Fruit fly (Drosophila melanogaster) whole organism, prepupa: ENCODE results near the gene Clamp.

Source experiments
- Blimp-1 ChIP-seq: fragments of 200-800 bp; sonication (Bioruptor generic); optimal IDR thresholded peaks from 3 replicates; lab custom pipeline; 2017; ENCODE audit warnings: missing biosample characterization, missing genetic modification characterization, mild to moderate bottlenecking, moderate library complexity, missing genetic modification reagents
- CG10631 ChIP-seq: fragments of 200-800 bp; sonication (Bioruptor generic); optimal IDR thresholded peaks from 2 replicates; lab custom pipeline; 2016; ENCODE audit warnings: missing biosample characterization, missing genetic modification characterization
- CG10669 ChIP-seq: fragments of 200-800 bp; sonication (Bioruptor generic); optimal IDR thresholded peaks from 3 replicates; lab custom pipeline; 2018; ENCODE audit warnings: missing biosample characterization, mild to moderate bottlenecking, missing genetic modification characterization, moderate library complexity
- CG11294 ChIP-seq: fragments of 200-800 bp; sonication (Bioruptor generic); IDR thresholded peaks from 2 replicates; pipeline ENCODE4 v1.3.6; 2022; ENCODE audit warnings: missing biosample characterization, missing genetic modification characterization
- CG11762 ChIP-seq: fragments of 200-800 bp; sonication (Bioruptor generic); optimal IDR thresholded peaks from 3 replicates; lab custom pipeline; 2016; ENCODE audit warnings: missing biosample characterization, missing genetic modification characterization; ENCODE audit not compliant: insufficient read depth
- CG11902 ChIP-seq: fragments of 200-800 bp; sonication (Bioruptor generic); optimal IDR thresholded peaks from 3 replicates; lab custom pipeline; 2016; ENCODE audit warnings: missing biosample characterization, missing genetic modification characterization
- CG1621 ChIP-seq: fragments of 200-800 bp; sonication (Bioruptor generic); optimal IDR thresholded peaks from 3 replicates; lab custom pipeline; 2018; ENCODE audit warnings: missing biosample characterization, mild to moderate bottlenecking, missing genetic modification characterization
- CG3032 ChIP-seq: fragments of 200-800 bp; optimal IDR thresholded peaks from 2 replicates; lab custom pipeline; 2019; ENCODE audit warnings: missing biosample characterization, mild to moderate bottlenecking, missing genetic modification characterization, moderate library complexity
- CG31627 ChIP-seq: fragments of 200-800 bp; sonication (Bioruptor generic); optimal IDR thresholded peaks from 3 replicates; lab custom pipeline; 2016; ENCODE audit warnings: missing biosample characterization, missing genetic modification characterization
- CG32006 ChIP-seq: fragments of 200-800 bp; sonication (Bioruptor generic); optimal IDR thresholded peaks from 3 replicates; lab custom pipeline; 2017; ENCODE audit warnings: missing biosample characterization, mild to moderate bottlenecking, missing genetic modification characterization
- CG34406 ChIP-seq: fragments of 200-800 bp; sonication (Bioruptor generic); optimal IDR thresholded peaks from 3 replicates; lab custom pipeline; 2016; ENCODE audit warnings: missing biosample characterization, missing genetic modification characterization
- CG4318 ChIP-seq: fragments of 200-800 bp; sonication (Bioruptor generic); optimal IDR thresholded peaks from 3 replicates; lab custom pipeline; 2017; ENCODE audit warnings: missing biosample characterization, mild to moderate bottlenecking, missing genetic modification characterization
- CG6163 ChIP-seq: fragments of 200-800 bp; sonication (Bioruptor generic); IDR thresholded peaks from 3 replicates; pipeline ENCODE4 v1.3.6; 2022; ENCODE audit warnings: missing biosample characterization, missing genetic modification characterization
- CG6276 ChIP-seq: fragments of 200-800 bp; sonication (Bioruptor generic); optimal IDR thresholded peaks from 2 replicates; lab custom pipeline; 2017; ENCODE audit warnings: missing biosample characterization, mild to moderate bottlenecking, missing genetic modification characterization
- CG6792 ChIP-seq: fragments of 200-800 bp; sonication (Bioruptor generic); optimal IDR thresholded peaks from 3 replicates; lab custom pipeline; 2016; ENCODE audit warnings: missing biosample characterization, missing genetic modification characterization
- CG6808 ChIP-seq: fragments of 200-800 bp; sonication (Bioruptor generic); optimal IDR thresholded peaks from 3 replicates; lab custom pipeline; 2017; ENCODE audit warnings: missing biosample characterization, missing genetic modification characterization, mild to moderate bottlenecking, moderate library complexity, missing genetic modification reagents
- CG6854 ChIP-seq: fragments of 200-800 bp; sonication (Bioruptor generic); optimal IDR thresholded peaks from 2 replicates; lab custom pipeline; 2017; ENCODE audit warnings: missing biosample characterization, mild to moderate bottlenecking, missing genetic modification characterization
- CG8119 ChIP-seq: fragments of 200-800 bp; sonication (Bioruptor generic); IDR thresholded peaks from 3 replicates; pipeline ENCODE4 v1.3.6; 2022; ENCODE audit warnings: missing biosample characterization, missing genetic modification characterization
- CG8319 ChIP-seq: fragments of 200-800 bp; sonication (Bioruptor generic); optimal IDR thresholded peaks from 3 replicates; lab custom pipeline; 2016; ENCODE audit warnings: missing biosample characterization, missing genetic modification characterization
- CG8632 ChIP-seq: fragments of 200-800 bp; sonication (Bioruptor generic); optimal IDR thresholded peaks from 3 replicates; lab custom pipeline; 2016; ENCODE audit warnings: missing biosample characterization, missing genetic modification characterization
- CG9139 ChIP-seq: fragments of 200-800 bp; sonication (Bioruptor generic); optimal IDR thresholded peaks from 3 replicates; lab custom pipeline; 2017; ENCODE audit warnings: missing biosample characterization, mild to moderate bottlenecking, missing genetic modification characterization
- Eip75B ChIP-seq: fragments of 200-800 bp; sonication (Bioruptor generic); optimal IDR thresholded peaks from 3 replicates; lab custom pipeline; 2016; ENCODE audit warnings: missing biosample characterization, missing genetic modification characterization
- Ets21C ChIP-seq: fragments of 200-800 bp; sonication (Bioruptor generic); optimal IDR thresholded peaks from 3 replicates; lab custom pipeline; 2016; ENCODE audit warnings: missing biosample characterization, missing genetic modification characterization
- Ets96B ChIP-seq: fragments of 200-800 bp; optimal IDR thresholded peaks from 2 replicates; lab custom pipeline; 2019; ENCODE audit warnings: missing biosample characterization, mild to moderate bottlenecking, missing genetic modification characterization, moderate library complexity
- Gug ChIP-seq: fragments of 200-800 bp; sonication (Bioruptor generic); IDR thresholded peaks from 2 replicates; pipeline ENCODE4 v1.3.6; 2022; ENCODE audit warnings: missing biosample characterization, missing genetic modification characterization
- Hr38 ChIP-seq: sonication (Bioruptor generic); optimal IDR thresholded peaks from 2 replicates; lab custom pipeline; 2016; ENCODE audit warnings: missing biosample characterization, missing genetic modification characterization
- Hr39 ChIP-seq: fragments of 200-800 bp; sonication (Bioruptor generic); optimal IDR thresholded peaks from 2 replicates; lab custom pipeline; 2016; ENCODE audit warnings: missing biosample characterization, missing genetic modification characterization
- Hr4 ChIP-seq: fragments of 200-800 bp; sonication (Bioruptor generic); optimal IDR thresholded peaks from 3 replicates; lab custom pipeline; 2016; ENCODE audit warnings: missing biosample characterization, missing genetic modification characterization
- Met ChIP-seq: fragments of 200-800 bp; sonication (Bioruptor generic); optimal IDR thresholded peaks from 3 replicates; lab custom pipeline; 2016; ENCODE audit warnings: missing biosample characterization, missing genetic modification characterization
- OdsH ChIP-seq: fragments of 200-800 bp; sonication (Bioruptor generic); optimal IDR thresholded peaks from 3 replicates; lab custom pipeline; 2016; ENCODE audit warnings: missing biosample characterization, missing genetic modification characterization
- Smox ChIP-seq: fragments of 200-800 bp; sonication (Bioruptor generic); optimal IDR thresholded peaks from 3 replicates; lab custom pipeline; 2016; ENCODE audit warnings: missing biosample characterization, missing genetic modification characterization
- Sox102F ChIP-seq: fragments of 200-800 bp; sonication (Bioruptor generic); optimal IDR thresholded peaks from 2 replicates; lab custom pipeline; 2016; ENCODE audit warnings: missing biosample characterization, mild to moderate bottlenecking, missing genetic modification characterization
- Sox14 ChIP-seq: fragments of 200-800 bp; sonication (Bioruptor generic); optimal IDR thresholded peaks from 3 replicates; lab custom pipeline; 2016; ENCODE audit warnings: missing biosample characterization, missing genetic modification characterization
- Sox15 ChIP-seq: fragments of 200-800 bp; sonication (Bioruptor generic); optimal IDR thresholded peaks from 3 replicates; lab custom pipeline; 2016; ENCODE audit warnings: missing biosample characterization, missing genetic modification characterization
- achi ChIP-seq: fragments of 200-800 bp; sonication (Bioruptor generic); optimal IDR thresholded peaks from 3 replicates; lab custom pipeline; 2016; ENCODE audit warnings: missing biosample characterization, missing genetic modification characterization
- acj6 ChIP-seq: fragments of 200-800 bp; sonication (Bioruptor generic); optimal IDR thresholded peaks from 3 replicates; lab custom pipeline; 2016; ENCODE audit warnings: missing biosample characterization, missing genetic modification characterization
- cyc ChIP-seq: fragments of 200-800 bp; sonication (Bioruptor generic); optimal IDR thresholded peaks from 3 replicates; lab custom pipeline; 2016; ENCODE audit warnings: missing biosample characterization, missing genetic modification characterization
- dac ChIP-seq: fragments of 200-800 bp; sonication (Bioruptor generic); optimal IDR thresholded peaks from 2 replicates; lab custom pipeline; 2017; ENCODE audit warnings: missing biosample characterization, mild to moderate bottlenecking, missing genetic modification characterization
- dsx ChIP-seq: fragments of 200-800 bp; optimal IDR thresholded peaks from 3 replicates; lab custom pipeline; 2019; ENCODE audit warnings: missing biosample characterization, mild to moderate bottlenecking, missing genetic modification characterization, moderate library complexity; ENCODE audit not compliant: poor library complexity, severe bottlenecking
- eg ChIP-seq: fragments of 200-800 bp; sonication (Bioruptor generic); IDR thresholded peaks from 3 replicates; pipeline ENCODE4 v1.3.6; 2022; ENCODE audit warnings: missing biosample characterization, missing genetic modification characterization
- fd59A ChIP-seq: fragments of 200-800 bp; sonication (Bioruptor generic); optimal IDR thresholded peaks from 2 replicates; lab custom pipeline; 2017; ENCODE audit warnings: missing biosample characterization, mild to moderate bottlenecking, missing genetic modification characterization, missing genetic modification reagents
- fd85E ChIP-seq: fragments of 200-800 bp; sonication (Bioruptor generic); optimal IDR thresholded peaks from 3 replicates; lab custom pipeline; 2016; ENCODE audit warnings: missing biosample characterization, missing genetic modification characterization
- fkh ChIP-seq: fragments of 200-800 bp; sonication (Bioruptor generic); optimal IDR thresholded peaks from 3 replicates; lab custom pipeline; 2017; ENCODE audit warnings: missing biosample characterization, mild to moderate bottlenecking, missing genetic modification characterization, moderate library complexity
- lz ChIP-seq: fragments of 200-800 bp; sonication (Bioruptor generic); optimal IDR thresholded peaks from 3 replicates; lab custom pipeline; 2016; ENCODE audit warnings: missing biosample characterization, missing genetic modification characterization
- net ChIP-seq: fragments of 200-800 bp; sonication (Bioruptor generic); optimal IDR thresholded peaks from 3 replicates; lab custom pipeline; 2016; ENCODE audit warnings: missing biosample characterization, missing genetic modification characterization
- pdm3 ChIP-seq: fragments of 200-800 bp; sonication (Bioruptor generic); optimal IDR thresholded peaks from 3 replicates; lab custom pipeline; 2016; ENCODE audit warnings: missing biosample characterization, missing genetic modification characterization
- salr ChIP-seq, 2 experiments: fragments of 200-800 bp; sonication (Bioruptor generic); optimal IDR thresholded peaks; 3 replicates each; lab custom pipeline; 2016 to 2018; ENCODE audit warnings: missing biosample characterization in 2 of 2, missing genetic modification characterization in 2 of 2, mild to moderate bottlenecking in 1 of 2
- spab ChIP-seq: fragments of 200-800 bp; sonication (Bioruptor generic); optimal IDR thresholded peaks from 2 replicates; lab custom pipeline; 2017; ENCODE audit warnings: missing biosample characterization, mild to moderate bottlenecking, missing genetic modification characterization, missing genetic modification reagents
- ss ChIP-seq, 2 experiments: fragments of 200-800 bp; sonication (Bioruptor generic); optimal IDR thresholded peaks; 2 replicates in 1 of 2; 3 replicates in 1 of 2; lab custom pipeline; 2017 to 2018; ENCODE audit warnings: mild to moderate bottlenecking in 2 of 2, missing biosample characterization in 2 of 2, missing genetic modification characterization in 2 of 2, moderate library complexity in 1 of 2
- svp ChIP-seq: fragments of 200-800 bp; sonication (Bioruptor generic); peaks from one replicate; lab custom pipeline; 2016; ENCODE audit warnings: missing biosample characterization, missing genetic modification characterization
- vri ChIP-seq: fragments of 200-800 bp; sonication (Bioruptor generic); optimal IDR thresholded peaks from 3 replicates; lab custom pipeline; 2016; ENCODE audit warnings: missing biosample characterization, mild to moderate bottlenecking, missing genetic modification characterization

Gene Clamp

dm6 chr2L:22129581-22130300, 39.2 kb downstream of the Clamp start, which contains the start of gene CycK:
Gene CycK, minus strand, starts transcription at chr2L:22130142.
- TF ChIP-seq CG4318 (GFP tag; lab: Kevin White, UChicago), result no peak
- TF ChIP-seq Met (GFP tag; lab: Kevin White, UChicago), result no peak
- peak; percentile 18 for TF ChIP-seq lz (GFP tag; lab: Kevin White, UChicago)
- no peak for TF ChIP-seq CG6163 (GFP tag; lab: Robert Waterston, UW)
- TF ChIP-seq CG6854 (GFP tag; lab: Kevin White, UChicago), result no peak
- TF ChIP-seq eg (GFP tag; lab: Robert Waterston, UW), result no peak
- no peak for TF ChIP-seq CG8119
- no peak for TF ChIP-seq net (GFP tag; lab: Kevin White, UChicago)
- TF ChIP-seq Smox (GFP tag; lab: Kevin White, UChicago), result peak; percentile 20
- TF ChIP-seq CG3032 (tag; lab: Kevin White, UChicago), result peak; percentile 3
- TF ChIP-seq CG11762 (GFP tag; lab: Kevin White, UChicago), result no peak
- no peak for TF ChIP-seq fd85E (GFP tag; lab: Kevin White, UChicago)
- TF ChIP-seq CG8319 (GFP tag; lab: Kevin White, UChicago), result no peak
- TF ChIP-seq CG10631, result peak; percentile 1
- no peak for TF ChIP-seq CG10669 (GFP tag; lab: Kevin White, UChicago)
- peak; percentile 14 for TF ChIP-seq cyc
- no peak for TF ChIP-seq Blimp-1
- TF ChIP-seq CG31627, result peak; percentile 30
- peak; percentile 33 for TF ChIP-seq Hr39 (GFP tag; lab: Kevin White, UChicago)
- TF ChIP-seq OdsH (GFP tag; lab: Kevin White, UChicago), result peak; percentile 4
- TF ChIP-seq acj6 (GFP tag; lab: Kevin White, UChicago), result no peak
- TF ChIP-seq Sox102F (GFP tag; lab: Kevin White, UChicago), result no peak
- no peak for TF ChIP-seq fd59A (GFP tag; lab: Kevin White, UChicago)
- TF ChIP-seq CG34406 (GFP tag; lab: Kevin White, UChicago), result no peak
- no peak for TF ChIP-seq Hr38 (GFP tag; lab: Kevin White, UChicago)
- peak; percentile 55 for TF ChIP-seq svp (GFP tag; lab: Kevin White, UChicago)
- TF ChIP-seq ss (GFP tag; optimal IDR thresholded peaks at IDR 0.05; lab: Kevin White, UChicago), result peak in 1 of 2 experiments; percentile 10
- peak; percentile 34 for TF ChIP-seq CG32006
- no peak for TF ChIP-seq Ets96B (tag; lab: Kevin White, UChicago)
- TF ChIP-seq Gug (GFP tag; lab: Robert Waterston, UW), result no peak
- TF ChIP-seq Hr4 (GFP tag; lab: Kevin White, UChicago), result peak; percentile 25
- TF ChIP-seq CG8632 (GFP tag; lab: Kevin White, UChicago), result no peak
- no peak for TF ChIP-seq dsx (GFP tag; lab: Kevin White, UChicago)
- TF ChIP-seq CG6276 (GFP tag; lab: Kevin White, UChicago), result no peak
- TF ChIP-seq CG6808, result no peak
- TF ChIP-seq spab (GFP tag; lab: Kevin White, UChicago), result no peak
- TF ChIP-seq salr (GFP tag; optimal IDR thresholded peaks at IDR 0.05; lab: Kevin White, UChicago), result no peak
- TF ChIP-seq Sox14 (GFP tag; lab: Kevin White, UChicago), result peak; percentile 56
- peak; percentile 10 for TF ChIP-seq fkh (GFP tag; lab: Kevin White, UChicago)
- TF ChIP-seq CG9139 (GFP tag; lab: Kevin White, UChicago), result no peak
- no peak for TF ChIP-seq dac (GFP tag; lab: Kevin White, UChicago)
- TF ChIP-seq CG11294 (GFP tag; lab: Robert Waterston, UW), result no peak
- TF ChIP-seq Ets21C (GFP tag; lab: Kevin White, UChicago), result peak; percentile 37
- no peak for TF ChIP-seq CG6792 (GFP tag; lab: Kevin White, UChicago)
- TF ChIP-seq pdm3 (GFP tag; lab: Kevin White, UChicago), result no peak
- TF ChIP-seq CG11902 (GFP tag; lab: Kevin White, UChicago), result no peak
- no peak for TF ChIP-seq Sox15
- TF ChIP-seq CG1621 (tag; lab: Kevin White, UChicago), result no peak
- TF ChIP-seq Eip75B, result no peak
- peak; percentile 15 for TF ChIP-seq achi (GFP tag; lab: Kevin White, UChicago)
- TF ChIP-seq vri (GFP tag; lab: Kevin White, UChicago), result no peak
